Worm (Caenorhabditis elegans) whole organism, L2 larva: ENCODE data around the gene ZC204.13.

Experiments used
- ceh-82 ChIP-seq: fragments of 150-350 bp; optimal IDR thresholded peaks from 2 replicates; lab custom pipeline; 2014; ENCODE audit warnings: missing biosample characterization, missing genetic modification characterization
- fos-1 ChIP-seq: fragments of 150-350 bp; optimal IDR thresholded peaks from 2 replicates; lab custom pipeline; 2014; ENCODE audit warnings: missing biosample characterization, missing genetic modification characterization
- lsy-2 ChIP-seq, 2 experiments: fragments of 150-350 bp in 1 of 2; sonication (generic microtip) in 1 of 2; optimal IDR thresholded peaks; 2 replicates each; lab custom pipeline; 2014 to 2017; ENCODE audit warnings: missing biosample characterization in 2 of 2, missing genetic modification characterization in 2 of 2
- nhr-10 ChIP-seq: sonication (generic microtip); optimal IDR thresholded peaks from 2 replicates; lab custom pipeline; 2017; ENCODE audit warnings: missing biosample characterization, missing genetic modification characterization
- nhr-129 ChIP-seq: fragments of 150-350 bp; optimal IDR thresholded peaks from 2 replicates; lab custom pipeline; 2014; ENCODE audit warnings: missing biosample characterization, missing genetic modification characterization
- nhr-237 ChIP-seq: fragments of 150-350 bp; optimal IDR thresholded peaks from 2 replicates; lab custom pipeline; 2014; ENCODE audit warnings: missing biosample characterization, missing genetic modification characterization
- unc-62 ChIP-seq: fragments of 150-350 bp; optimal IDR thresholded peaks from 2 replicates; lab custom pipeline; 2014; ENCODE audit warnings: missing biosample characterization, missing genetic modification reagents, missing genetic modification characterization
- ztf-11 ChIP-seq: sonication (generic microtip); optimal IDR thresholded peaks from 2 replicates; lab custom pipeline; 2017; ENCODE audit warnings: missing biosample characterization, missing genetic modification characterization

ce11 chrII:1670985-1671384, 10.2 kb upstream of the ZC204.13 start:
- TF ChIP-seq ceh-82 (tag; lab: Kevin White, UChicago) = no peak
- TF ChIP-seq nhr-237 (tag; lab: Kevin White, UChicago) = no peak
- no peak for TF ChIP-seq ztf-11 (tag; lab: Kevin White, UChicago)
- TF ChIP-seq nhr-10 (tag; lab: Kevin White, UChicago) = no peak
- no peak for TF ChIP-seq lsy-2 (tag; optimal IDR thresholded peaks at IDR 0.05; lab: Kevin White, UChicago)
- TF ChIP-seq nhr-129 = no peak
- no peak for TF ChIP-seq unc-62 (GFP tag; lab: Kevin White, UChicago)
- TF ChIP-seq fos-1 (tag; lab: Kevin White, UChicago) = no peak
